Worm (Caenorhabditis elegans) whole organism, L3 larva: ENCODE data around the gene R148.5.
A peak's percentile ranks its signal among the peaks of the same experiment; 100 is the strongest.

Experiments used
- R02D3.7 ChIP-seq: fragments of 150-350 bp; optimal IDR thresholded peaks from 2 replicates; lab custom pipeline; 2014; ENCODE audit warnings: missing biosample characterization, missing genetic modification characterization
- ZK546.5 ChIP-seq: sonication (generic microtip); optimal IDR thresholded peaks from 2 replicates; lab custom pipeline; 2017; ENCODE audit warnings: missing biosample characterization, missing genetic modification characterization
- aly-2 ChIP-seq: fragments of 150-350 bp; optimal IDR thresholded peaks from 2 replicates; lab custom pipeline; 2014; ENCODE audit warnings: missing biosample characterization, missing genetic modification characterization
- ama-1 ChIP-seq: fragments of 150-350 bp; optimal IDR thresholded peaks from 2 replicates; lab custom pipeline; 2018
- ceh-16 ChIP-seq: sonication (generic microtip); optimal IDR thresholded peaks from 2 replicates; lab custom pipeline; 2017; ENCODE audit warnings: missing biosample characterization, missing genetic modification characterization
- ceh-28 ChIP-seq: fragments of 150-350 bp; optimal IDR thresholded peaks from 2 replicates; lab custom pipeline; 2014; ENCODE audit warnings: missing biosample characterization, missing genetic modification reagents, missing genetic modification characterization
- ceh-82 ChIP-seq: fragments of 150-350 bp; optimal IDR thresholded peaks from 2 replicates; lab custom pipeline; 2014; ENCODE audit warnings: missing biosample characterization, missing genetic modification characterization
- ceh-9 ChIP-seq: sonication (generic microtip); optimal IDR thresholded peaks from 2 replicates; lab custom pipeline; 2018; ENCODE audit warnings: missing biosample characterization, missing genetic modification characterization
- daf-12 ChIP-seq: fragments of 150-350 bp; optimal IDR thresholded peaks from 2 replicates; lab custom pipeline; 2014; ENCODE audit warnings: missing biosample characterization, missing genetic modification reagents, missing genetic modification characterization
- egl-27 ChIP-seq: sonication (generic microtip); optimal IDR thresholded peaks from 4 replicates; lab custom pipeline; 2017; ENCODE audit warnings: missing biosample characterization, missing genetic modification reagents, missing genetic modification characterization
- egl-5 ChIP-seq: fragments of 150-350 bp; optimal IDR thresholded peaks from 2 replicates; lab custom pipeline; 2017; ENCODE audit warnings: missing biosample characterization, missing genetic modification reagents, missing genetic modification characterization, inconsistent platforms
- elt-1 ChIP-seq: fragments of 150-350 bp; optimal IDR thresholded peaks from 2 replicates; lab custom pipeline; 2014; ENCODE audit warnings: missing biosample characterization, missing genetic modification characterization
- elt-2 ChIP-seq: sonication (generic microtip); optimal IDR thresholded peaks from 2 replicates; lab custom pipeline; 2016; ENCODE audit warnings: missing genetic modification reagents, mild to moderate bottlenecking, missing genetic modification characterization, missing compliant biosample characterization
- elt-3 ChIP-seq, 3 experiments: fragments of 150-350 bp in 1 of 3; sonication (generic microtip) in 2 of 3; optimal IDR thresholded peaks; 2 replicates in 2 of 3; 4 replicates in 1 of 3; lab custom pipeline; 2014 to 2017; ENCODE audit warnings: missing biosample characterization in 3 of 3, missing genetic modification characterization in 3 of 3
- eor-1 ChIP-seq, 2 experiments: fragments of 150-350 bp; optimal IDR thresholded peaks; 2 replicates each; lab custom pipeline; 2014 to 2018; ENCODE audit warnings: missing biosample characterization in 2 of 2, missing genetic modification characterization in 2 of 2
- fkh-10 ChIP-seq: sonication (generic microtip); optimal IDR thresholded peaks from 2 replicates; lab custom pipeline; 2017; ENCODE audit warnings: missing biosample characterization, missing genetic modification reagents, missing genetic modification characterization
- fkh-2 ChIP-seq: fragments of 150-350 bp; optimal IDR thresholded peaks from 2 replicates; lab custom pipeline; 2014; ENCODE audit warnings: missing biosample characterization, missing genetic modification reagents, missing genetic modification characterization
- fos-1 ChIP-seq: fragments of 150-350 bp; optimal IDR thresholded peaks from 2 replicates; lab custom pipeline; 2014; ENCODE audit warnings: missing biosample characterization, missing genetic modification characterization
- hmg-11 ChIP-seq: sonication (generic microtip); optimal IDR thresholded peaks from 2 replicates; lab custom pipeline; 2016; ENCODE audit warnings: missing genetic modification characterization, missing compliant biosample characterization
- jun-1 ChIP-seq: fragments of 150-350 bp; optimal IDR thresholded peaks from 2 replicates; lab custom pipeline; 2014; ENCODE audit warnings: missing biosample characterization, missing genetic modification reagents, missing genetic modification characterization
- lin-15B ChIP-seq: fragments of 150-350 bp; optimal IDR thresholded peaks from 2 replicates; lab custom pipeline; 2014; ENCODE audit warnings: missing biosample characterization, missing genetic modification characterization
- lin-39 ChIP-seq: fragments of 150-350 bp; optimal IDR thresholded peaks from 2 replicates; lab custom pipeline; 2018; ENCODE audit warnings: missing biosample characterization, missing genetic modification reagents, missing genetic modification characterization
- mdl-1 ChIP-seq: fragments of 150-350 bp; optimal IDR thresholded peaks from 2 replicates; lab custom pipeline; 2014; ENCODE audit warnings: missing biosample characterization, missing genetic modification characterization
- mml-1 ChIP-seq: fragments of 150-350 bp; sonication (generic microtip); optimal IDR thresholded peaks from 3 replicates; lab custom pipeline; 2014; ENCODE audit warnings: missing biosample characterization, missing genetic modification characterization
- nfya-1 ChIP-seq: sonication (generic microtip); optimal IDR thresholded peaks from 2 replicates; lab custom pipeline; 2017; ENCODE audit warnings: missing genetic modification characterization, mild to moderate bottlenecking, missing compliant biosample characterization, antibody characterized with exemption, moderate library complexity; ENCODE audit not compliant: insufficient read depth
- nhr-11 ChIP-seq: fragments of 150-350 bp; optimal IDR thresholded peaks from 2 replicates; lab custom pipeline; 2014; ENCODE audit warnings: missing biosample characterization, missing genetic modification characterization
- nhr-12 ChIP-seq: fragments of 150-350 bp; optimal IDR thresholded peaks from 2 replicates; lab custom pipeline; 2014; ENCODE audit warnings: missing biosample characterization, missing genetic modification characterization
- nhr-23 ChIP-seq: fragments of 150-350 bp; optimal IDR thresholded peaks from 2 replicates; lab custom pipeline; 2014; ENCODE audit warnings: missing biosample characterization, missing genetic modification reagents, missing genetic modification characterization
- nhr-237 ChIP-seq: fragments of 150-350 bp; optimal IDR thresholded peaks from 2 replicates; lab custom pipeline; 2014; ENCODE audit warnings: missing biosample characterization, missing genetic modification characterization
- nhr-25 ChIP-seq: sonication (generic microtip); optimal IDR thresholded peaks from 2 replicates; lab custom pipeline; 2017; ENCODE audit warnings: missing biosample characterization, missing genetic modification characterization
- nhr-28 ChIP-seq: fragments of 150-350 bp; optimal IDR thresholded peaks from 2 replicates; lab custom pipeline; 2014; ENCODE audit warnings: missing biosample characterization, missing genetic modification characterization
- nhr-43 ChIP-seq: sonication (generic microtip); optimal IDR thresholded peaks from 2 replicates; lab custom pipeline; 2016; ENCODE audit warnings: mild to moderate bottlenecking, missing genetic modification characterization, missing compliant biosample characterization; ENCODE audit not compliant: poor library complexity, severe bottlenecking
- nhr-76 ChIP-seq: fragments of 150-350 bp; sonication (generic microtip); optimal IDR thresholded peaks from 5 replicates; lab custom pipeline; 2014; ENCODE audit warnings: missing biosample characterization, missing genetic modification characterization
- nhr-77 ChIP-seq: fragments of 150-350 bp; optimal IDR thresholded peaks from 2 replicates; lab custom pipeline; 2014; ENCODE audit warnings: missing biosample characterization, missing genetic modification characterization
- pha-4 ChIP-seq: fragments of 150-350 bp; optimal IDR thresholded peaks from 2 replicates; lab custom pipeline; 2014; ENCODE audit warnings: missing biosample characterization, missing genetic modification reagents, missing genetic modification characterization
- pqm-1 ChIP-seq: fragments of 150-350 bp; optimal IDR thresholded peaks from 2 replicates; lab custom pipeline; 2017; ENCODE audit warnings: missing biosample characterization, missing genetic modification characterization, inconsistent platforms
- sea-2 ChIP-seq: fragments of 150-350 bp; sonication (generic microtip); optimal IDR thresholded peaks from 4 replicates; lab custom pipeline; 2014; ENCODE audit warnings: missing biosample characterization, missing genetic modification reagents, missing genetic modification characterization
- skn-1 ChIP-seq: fragments of 150-350 bp; optimal IDR thresholded peaks from 2 replicates; lab custom pipeline; 2014; ENCODE audit warnings: missing biosample characterization, missing genetic modification characterization
- tbx-2 ChIP-seq: sonication (generic microtip); optimal IDR thresholded peaks from 2 replicates; lab custom pipeline; 2016; ENCODE audit warnings: mild to moderate bottlenecking, missing genetic modification characterization, missing compliant biosample characterization
- unc-62 ChIP-seq: fragments of 150-350 bp; sonication (generic microtip); optimal IDR thresholded peaks from 4 replicates; lab custom pipeline; 2014; ENCODE audit warnings: missing biosample characterization, missing genetic modification reagents, missing genetic modification characterization
- zag-1 ChIP-seq: fragments of 150-350 bp; optimal IDR thresholded peaks from 2 replicates; lab custom pipeline; 2014; ENCODE audit warnings: missing biosample characterization, missing genetic modification characterization
- ztf-11 ChIP-seq: fragments of 150-350 bp; optimal IDR thresholded peaks from 2 replicates; lab custom pipeline; 2014; ENCODE audit warnings: missing biosample characterization, missing genetic modification characterization

Gene R148.5

DNA sequence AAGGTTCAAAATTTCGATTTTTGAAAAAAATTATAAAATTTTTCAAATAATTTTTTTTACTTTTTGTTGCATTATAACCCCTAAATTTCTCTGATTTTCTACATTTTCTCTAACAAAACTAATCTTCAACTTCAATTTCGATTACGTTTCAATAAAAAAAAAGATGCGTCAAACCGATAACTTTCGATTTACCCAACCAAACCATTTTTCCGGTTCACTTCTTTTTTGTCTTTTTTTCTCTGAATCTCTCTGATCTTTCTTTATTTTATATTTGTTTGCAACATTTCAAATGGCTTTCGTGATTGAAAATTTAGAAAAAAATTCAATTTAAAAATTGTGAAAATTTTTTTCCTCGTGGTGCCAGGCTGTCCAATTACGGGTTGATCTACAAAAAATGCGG, 2.0 kb upstream of the R148.5 start:
- TF ChIP-seq nhr-12 (tag; lab: Kevin White, UChicago) = no peak
- TF ChIP-seq pqm-1 (tag; lab: Kevin White, UChicago) = no peak
- TF ChIP-seq ceh-28 = no peak
- TF ChIP-seq R02D3.7 (tag; lab: Kevin White, UChicago) = no peak
- no peak for TF ChIP-seq nhr-43 (tag; lab: Kevin White, UChicago)
- TF ChIP-seq mml-1 (tag; lab: Kevin White, UChicago) = no peak
- TF ChIP-seq, all 47 proteins: peak for 0

DNA sequence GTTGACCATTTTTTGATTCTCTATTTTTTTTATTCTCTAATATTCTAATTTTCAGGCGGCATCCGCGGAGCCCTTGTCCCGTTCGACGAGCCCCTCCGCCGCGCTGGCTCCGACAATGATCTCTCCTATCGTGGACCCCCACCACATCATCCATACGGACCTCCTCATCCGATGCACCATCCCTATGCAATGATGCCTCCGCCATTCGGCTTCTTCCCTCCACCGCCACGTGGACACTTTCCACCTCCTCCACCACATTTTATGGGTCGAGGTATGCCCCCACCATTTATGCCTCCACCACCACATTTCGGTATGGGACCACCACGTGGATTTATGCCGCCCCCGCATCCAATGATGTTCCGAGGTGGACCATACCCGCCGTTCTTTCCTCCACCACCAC, 3.8 kb downstream of the R148.5 start:
- TF ChIP-seq fkh-10 (GFP tag; lab: Kevin White, UChicago) (no peak), ZK546.5 (tag; lab: Kevin White, UChicago) (no peak), elt-1 (tag; lab: Kevin White, UChicago) (no peak)

DNA sequence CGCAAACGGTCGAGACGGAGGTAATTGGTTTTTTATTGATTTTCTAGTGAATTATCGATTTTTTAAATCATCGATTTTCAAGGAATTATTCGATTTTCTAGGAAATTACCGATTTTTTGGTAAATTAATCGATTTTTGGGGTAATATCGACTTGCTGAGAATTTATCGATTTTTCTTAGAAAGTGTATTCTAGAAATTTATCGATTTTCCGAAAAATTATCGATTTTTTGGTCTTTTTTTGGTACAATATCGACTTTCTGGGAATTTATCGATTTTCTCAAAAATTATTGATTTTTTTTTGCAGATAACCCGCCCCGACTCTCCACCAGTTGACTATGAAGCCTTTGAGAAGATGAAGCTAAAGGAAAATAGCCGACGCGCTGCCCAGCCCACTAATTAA, 5.1 kb downstream of the R148.5 start:
- TF ChIP-seq ceh-28 = peak; percentile 97
- TF ChIP-seq fkh-2 (tag; lab: Kevin White, UChicago) = no peak

DNA sequence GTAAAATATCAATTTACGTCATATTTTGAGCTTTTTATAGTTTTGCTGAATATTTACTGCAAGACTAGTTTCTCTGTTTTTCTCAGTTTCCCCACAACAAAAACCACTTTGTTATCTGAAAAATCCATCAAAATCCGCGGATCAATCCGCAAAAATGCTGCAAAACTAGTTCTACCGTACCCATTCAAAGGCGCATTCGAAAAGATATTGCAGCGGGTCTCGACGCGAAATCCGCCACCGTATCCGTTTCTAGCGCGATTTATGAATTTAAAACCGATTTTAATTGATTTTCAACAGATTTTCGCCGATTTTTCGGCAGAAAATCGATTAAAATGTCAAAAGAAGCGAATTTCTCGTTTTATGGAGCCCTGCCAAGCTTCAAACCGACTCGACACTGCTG, 5.9 kb downstream of the R148.5 start, which contains the start of gene R148.4:
R148.4 (plus strand) TSS at position 211 of the 400 bp plus-strand sequence.
- no peak for TF ChIP-seq mdl-1
- TF ChIP-seq lin-39 (tag; lab: Kevin White, UChicago) = no peak
- TF ChIP-seq nhr-11 (tag; lab: Kevin White, UChicago) = no peak
- no peak for TF ChIP-seq ceh-28

DNA sequence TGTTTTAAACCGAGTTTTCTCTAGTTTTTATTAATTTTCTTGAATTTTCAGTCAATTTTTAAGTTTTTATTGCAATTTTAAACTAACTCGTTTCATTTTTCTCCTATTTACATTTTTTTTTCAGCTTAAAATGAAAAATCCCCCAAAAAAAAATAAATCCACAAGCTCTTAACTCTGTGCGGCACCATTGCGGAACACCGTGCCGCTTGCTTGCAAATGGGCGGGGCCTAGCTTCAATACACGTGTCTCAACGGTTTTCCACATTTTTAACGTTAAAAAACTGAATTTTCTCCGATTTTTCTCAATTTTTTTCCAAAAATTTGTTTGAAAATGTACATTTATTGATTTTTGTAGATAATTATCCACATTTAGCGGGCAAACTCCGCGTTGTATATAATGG, 9.5 kb downstream of the R148.5 start, which contains the start of gene R148.3:
R148.3 (plus strand) TSS at position 347 of the 400 bp plus-strand sequence.
- TF ChIP-seq ceh-16 (tag; lab: Kevin White, UChicago) = no peak
- TF ChIP-seq R02D3.7 (tag; lab: Kevin White, UChicago) = peak; percentile 29
- no peak for TF ChIP-seq unc-62 (GFP tag; lab: Kevin White, UChicago)
- TF ChIP-seq fkh-10 (GFP tag; lab: Kevin White, UChicago) = no peak
- TF ChIP-seq zag-1 (tag; lab: Kevin White, UChicago) = no peak
- TF ChIP-seq nhr-76 (tag; lab: Kevin White, UChicago) = no peak
- no peak for TF ChIP-seq skn-1 (tag; lab: Kevin White, UChicago)
- TF ChIP-seq nhr-237 (tag; lab: Kevin White, UChicago) = no peak
- TF ChIP-seq pqm-1 (tag; lab: Kevin White, UChicago) = no peak
- TF ChIP-seq pha-4 (tag; lab: Kevin White, UChicago) = peak; percentile 52
- TF ChIP-seq nhr-77 (tag; lab: Kevin White, UChicago) = no peak
- TF ChIP-seq daf-12 (tag; lab: Kevin White, UChicago) = no peak
- TF ChIP-seq hmg-11 (tag; lab: Kevin White, UChicago) = peak; percentile 81
- no peak for TF ChIP-seq sea-2 (GFP tag; lab: Kevin White, UChicago)
- no peak for TF ChIP-seq jun-1
- TF ChIP-seq fkh-2 (tag; lab: Kevin White, UChicago) = no peak
- TF ChIP-seq nhr-25 (tag; lab: Kevin White, UChicago) = no peak
- peak; percentile 30 for TF ChIP-seq lin-39 (tag; lab: Kevin White, UChicago)
- TF ChIP-seq elt-2 (tag; lab: Kevin White, UChicago) = peak; percentile 8
- TF ChIP-seq tbx-2 (tag; lab: Kevin White, UChicago) = no peak
- TF ChIP-seq ceh-28 = peak; percentile 38
- peak; percentile 54 for TF ChIP-seq mdl-1
- TF ChIP-seq ama-1 = no peak
- no peak for TF ChIP-seq nhr-28 (tag; lab: Kevin White, UChicago)
- no peak for TF ChIP-seq eor-1 (tag; optimal IDR thresholded peaks at IDR 0.05; lab: Kevin White, UChicago)
- no peak for TF ChIP-seq fos-1 (tag; lab: Kevin White, UChicago)
- no peak for TF ChIP-seq ceh-9 (tag; lab: Kevin White, UChicago)
- no peak for TF ChIP-seq mml-1 (tag; lab: Kevin White, UChicago)
- TF ChIP-seq ztf-11 (tag; lab: Kevin White, UChicago) = no peak
- peak; percentile 58 for TF ChIP-seq nfya-1 (tag; lab: Kevin White, UChicago)
- no peak for TF ChIP-seq ceh-82
- TF ChIP-seq egl-5 = no peak
- TF ChIP-seq ZK546.5 (tag; lab: Kevin White, UChicago) = no peak
- peak; percentile 10 for TF ChIP-seq lin-15B
- TF ChIP-seq aly-2 (tag; lab: Kevin White, UChicago) = no peak
- TF ChIP-seq elt-3 (tag; optimal IDR thresholded peaks at IDR 0.05; lab: Kevin White, UChicago) = no peak
- no peak for TF ChIP-seq egl-27 (tag; lab: Kevin White, UChicago)
- TF ChIP-seq nhr-43 (tag; lab: Kevin White, UChicago) = peak; percentile 32
- TF ChIP-seq nhr-23 (tag; lab: Kevin White, UChicago) = no peak
